Worm (Caenorhabditis elegans) whole organism, mixed stage, embryonic: ENCODE results near the gene sox-2.

Experiments used
- M03D4.4 ChIP-seq: sonication (generic microtip); optimal IDR thresholded peaks from 2 replicates; lab custom pipeline; 2017; ENCODE audit warnings: mild to moderate bottlenecking, missing genetic modification characterization, missing compliant biosample characterization
- bed-3 ChIP-seq: fragments of 200-800 bp; sonication (Bioruptor generic); optimal IDR thresholded peaks from 3 replicates; lab custom pipeline; 2018; ENCODE audit warnings: mild to moderate bottlenecking, missing genetic modification characterization, moderate library complexity, missing compliant biosample characterization
- blmp-1 ChIP-seq: fragments of 150-350 bp; optimal IDR thresholded peaks from 2 replicates; lab custom pipeline; 2014; ENCODE audit warnings: missing biosample characterization, missing genetic modification characterization
- ceh-39 ChIP-seq: fragments of 150-350 bp; optimal IDR thresholded peaks from 2 replicates; lab custom pipeline; 2014; ENCODE audit warnings: missing biosample characterization, missing genetic modification characterization
- ceh-43 ChIP-seq: fragments of 200-800 bp; sonication (Bioruptor generic); optimal IDR thresholded peaks from 2 replicates; lab custom pipeline; 2018; ENCODE audit warnings: mild to moderate bottlenecking, missing genetic modification characterization, moderate library complexity, missing compliant biosample characterization
- ceh-83 ChIP-seq: fragments of 200-800 bp; sonication (Bioruptor generic); optimal IDR thresholded peaks from 2 replicates; lab custom pipeline; 2018; ENCODE audit warnings: mild to moderate bottlenecking, missing genetic modification characterization, missing compliant biosample characterization
- ces-1 ChIP-seq: fragments of 150-350 bp; optimal IDR thresholded peaks from 2 replicates; lab custom pipeline; 2014; ENCODE audit warnings: missing biosample characterization, missing genetic modification reagents, missing genetic modification characterization
- cnd-1 ChIP-seq: fragments of 200-800 bp; sonication (Bioruptor generic); optimal IDR thresholded peaks from 2 replicates; lab custom pipeline; 2018; ENCODE audit warnings: mild to moderate bottlenecking, missing genetic modification characterization, missing compliant biosample characterization
- drap-1 ChIP-seq: fragments of 200-800 bp; sonication (Bioruptor generic); optimal IDR thresholded peaks from 3 replicates; lab custom pipeline; 2018; ENCODE audit warnings: mild to moderate bottlenecking, missing genetic modification characterization, missing compliant biosample characterization
- elt-1 ChIP-seq: sonication (generic microtip); optimal IDR thresholded peaks from 2 replicates; lab custom pipeline; 2017; ENCODE audit warnings: missing genetic modification characterization, mild to moderate bottlenecking, missing compliant biosample characterization, antibody characterized with exemption, moderate library complexity, borderline replicate concordance; ENCODE audit not compliant: insufficient read depth
- elt-3 ChIP-seq: fragments of 150-350 bp; optimal IDR thresholded peaks from 2 replicates; lab custom pipeline; 2014; ENCODE audit warnings: missing biosample characterization, missing genetic modification characterization
- flh-1 ChIP-seq: fragments of 200-800 bp; sonication (Bioruptor generic); optimal IDR thresholded peaks from 2 replicates; lab custom pipeline; 2018; ENCODE audit warnings: mild to moderate bottlenecking, missing genetic modification characterization, moderate library complexity, missing compliant biosample characterization
- ham-2 ChIP-seq: fragments of 200-800 bp; sonication (Bioruptor generic); optimal IDR thresholded peaks from 2 replicates; lab custom pipeline; 2018; ENCODE audit warnings: mild to moderate bottlenecking, missing genetic modification characterization, missing compliant biosample characterization
- hlh-1 ChIP-seq: fragments of 150-350 bp; optimal IDR thresholded peaks from 2 replicates; lab custom pipeline; 2014; ENCODE audit warnings: missing biosample characterization, missing genetic modification reagents, missing genetic modification characterization
- lin-13 ChIP-seq: fragments of 150-350 bp; optimal IDR thresholded peaks from 2 replicates; lab custom pipeline; 2014; ENCODE audit warnings: missing biosample characterization, missing genetic modification characterization
- lin-32 ChIP-seq: fragments of 200-800 bp; sonication (Bioruptor generic); optimal IDR thresholded peaks from 2 replicates; lab custom pipeline; 2018; ENCODE audit warnings: mild to moderate bottlenecking, missing genetic modification characterization, missing compliant biosample characterization
- lsy-2 ChIP-seq: fragments of 150-350 bp; optimal IDR thresholded peaks from 2 replicates; lab custom pipeline; 2014; ENCODE audit warnings: missing biosample characterization, missing genetic modification characterization
- mab-5 ChIP-seq: fragments of 150-350 bp; optimal IDR thresholded peaks from 2 replicates; lab custom pipeline; 2014; ENCODE audit warnings: missing biosample characterization, missing genetic modification characterization
- mep-1 ChIP-seq: fragments of 150-350 bp; optimal IDR thresholded peaks from 2 replicates; lab custom pipeline; 2017; ENCODE audit warnings: missing biosample characterization, missing genetic modification reagents, missing genetic modification characterization, inconsistent platforms
- mls-2 ChIP-seq: sonication (generic microtip); optimal IDR thresholded peaks from 2 replicates; lab custom pipeline; 2016; ENCODE audit warnings: mild to moderate bottlenecking, missing genetic modification characterization, moderate library complexity, missing compliant biosample characterization
- nhr-12 ChIP-seq: fragments of 150-350 bp; optimal IDR thresholded peaks from 2 replicates; lab custom pipeline; 2014; ENCODE audit warnings: missing biosample characterization, missing genetic modification characterization
- nhr-2 ChIP-seq: fragments of 150-350 bp; optimal IDR thresholded peaks from 2 replicates; lab custom pipeline; 2014; ENCODE audit warnings: missing biosample characterization, missing genetic modification characterization
- nhr-237 ChIP-seq: fragments of 150-350 bp; optimal IDR thresholded peaks from 2 replicates; lab custom pipeline; 2014; ENCODE audit warnings: missing biosample characterization, missing genetic modification characterization
- nhr-28 ChIP-seq: fragments of 150-350 bp; optimal IDR thresholded peaks from 2 replicates; lab custom pipeline; 2014; ENCODE audit warnings: missing biosample characterization, missing genetic modification characterization
- nhr-76 ChIP-seq: sonication (generic microtip); optimal IDR thresholded peaks from 2 replicates; lab custom pipeline; 2017; ENCODE audit warnings: missing biosample characterization, missing genetic modification characterization
- pha-4 ChIP-seq: fragments of 150-350 bp; optimal IDR thresholded peaks from 2 replicates; lab custom pipeline; 2018; ENCODE audit warnings: missing biosample characterization, missing genetic modification reagents, missing genetic modification characterization
- sem-2 ChIP-seq: fragments of 200-800 bp; sonication (Bioruptor generic); optimal IDR thresholded peaks from 2 replicates; lab custom pipeline; 2018; ENCODE audit warnings: mild to moderate bottlenecking, missing genetic modification characterization, missing compliant biosample characterization
- snpc-4 ChIP-seq: fragments of 150-350 bp; optimal IDR thresholded peaks from 2 replicates; lab custom pipeline; 2014; ENCODE audit warnings: missing biosample characterization, missing genetic modification characterization
- sptf-1 ChIP-seq: sonication (generic microtip); optimal IDR thresholded peaks from 2 replicates; lab custom pipeline; 2017; ENCODE audit warnings: mild to moderate bottlenecking, missing genetic modification characterization, moderate library complexity, missing compliant biosample characterization
- tbx-8 ChIP-seq: fragments of 200-800 bp; sonication (Bioruptor generic); optimal IDR thresholded peaks from 2 replicates; lab custom pipeline; 2018; ENCODE audit warnings: mild to moderate bottlenecking, missing genetic modification characterization, moderate library complexity, missing compliant biosample characterization
- unc-120 ChIP-seq: sonication (generic microtip); optimal IDR thresholded peaks from 2 replicates; lab custom pipeline; 2017; ENCODE audit warnings: missing genetic modification characterization, missing compliant biosample characterization; ENCODE audit not compliant: poor library complexity, severe bottlenecking
- unc-39 ChIP-seq: fragments of 150-350 bp; optimal IDR thresholded peaks from 2 replicates; lab custom pipeline; 2014; ENCODE audit warnings: missing biosample characterization, missing genetic modification characterization
- unc-62 ChIP-seq: fragments of 150-350 bp; optimal IDR thresholded peaks from 2 replicates; lab custom pipeline; 2014; ENCODE audit warnings: missing biosample characterization, missing genetic modification reagents, missing genetic modification characterization
- zip-8 ChIP-seq: fragments of 150-350 bp; optimal IDR thresholded peaks from 2 replicates; lab custom pipeline; 2014; ENCODE audit warnings: missing biosample characterization, missing genetic modification characterization
- ztf-11 ChIP-seq: fragments of 150-350 bp; optimal IDR thresholded peaks from 2 replicates; lab custom pipeline; 2014; ENCODE audit warnings: missing biosample characterization, missing genetic modification characterization

sox-2 gene

DNA sequence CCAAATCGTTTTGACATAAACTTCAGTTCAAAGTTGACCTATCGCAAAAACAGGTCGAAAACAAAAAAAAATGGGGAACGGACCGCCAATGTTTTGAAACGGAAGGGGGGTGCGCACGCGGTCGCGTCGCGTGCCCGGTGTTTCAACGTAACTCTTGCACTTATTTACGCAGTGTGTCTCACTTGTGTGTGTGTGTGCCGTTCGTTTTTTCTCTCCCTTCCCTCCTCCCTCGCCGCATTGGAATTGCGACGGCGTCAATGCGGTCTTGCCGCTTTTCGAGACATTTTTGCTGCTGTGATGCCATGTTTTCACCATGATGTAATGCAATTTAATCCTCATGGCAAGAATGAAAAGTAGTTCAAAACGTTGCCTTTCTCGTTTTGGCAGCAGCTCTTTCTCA, 14.9 kb upstream of the sox-2 start:
- TF ChIP-seq zip-8 (tag; lab: Kevin White, UChicago): no peak
- no peak for TF ChIP-seq sem-2 (GFP tag; lab: Kevin White, UChicago)
- TF ChIP-seq lsy-2: no peak
- TF ChIP-seq mep-1 (tag; lab: Kevin White, UChicago): peak; percentile 56
- peak; percentile 29 for TF ChIP-seq hlh-1 (tag; lab: Kevin White, UChicago)
- TF ChIP-seq nhr-76: no peak
- TF ChIP-seq tbx-8 (GFP tag; lab: Kevin White, UChicago): no peak
- TF ChIP-seq drap-1 (GFP tag; lab: Kevin White, UChicago): peak; percentile 37
- no peak for TF ChIP-seq nhr-237 (tag; lab: Kevin White, UChicago)
- TF ChIP-seq flh-1 (GFP tag; lab: Kevin White, UChicago): no peak
- TF ChIP-seq ceh-39 (tag; lab: Kevin White, UChicago): no peak
- peak; percentile 35 for TF ChIP-seq M03D4.4
- TF ChIP-seq unc-120 (tag; lab: Kevin White, UChicago): peak; percentile 36
- peak; percentile 32 for TF ChIP-seq cnd-1
- TF ChIP-seq pha-4 (tag; lab: Kevin White, UChicago): peak; percentile 65
- no peak for TF ChIP-seq elt-3 (tag; lab: Kevin White, UChicago)
- TF ChIP-seq bed-3 (GFP tag; lab: Kevin White, UChicago): no peak
- no peak for TF ChIP-seq nhr-12 (tag; lab: Kevin White, UChicago)
- TF ChIP-seq elt-1 (tag; lab: Kevin White, UChicago): no peak
- no peak for TF ChIP-seq ztf-11 (tag; lab: Kevin White, UChicago)
- TF ChIP-seq unc-39: no peak
- no peak for TF ChIP-seq ceh-43
- TF ChIP-seq ces-1 (GFP tag; lab: Kevin White, UChicago): peak; percentile 47
- no peak for TF ChIP-seq mab-5
- TF ChIP-seq snpc-4 (tag; lab: Kevin White, UChicago): no peak
- TF ChIP-seq sptf-1 (tag; lab: Kevin White, UChicago): peak; percentile 59
- no peak for TF ChIP-seq unc-62
- peak; percentile 47 for TF ChIP-seq mls-2 (tag; lab: Kevin White, UChicago)
- peak; percentile 49 for TF ChIP-seq lin-13 (tag; lab: Kevin White, UChicago)
- no peak for TF ChIP-seq blmp-1 (tag; lab: Kevin White, UChicago)
- no peak for TF ChIP-seq lin-32
- TF ChIP-seq ceh-83 (GFP tag; lab: Kevin White, UChicago): peak; percentile 45
- no peak for TF ChIP-seq nhr-28 (tag; lab: Kevin White, UChicago)
- TF ChIP-seq nhr-2 (tag; lab: Kevin White, UChicago): no peak
- TF ChIP-seq ham-2: no peak

DNA sequence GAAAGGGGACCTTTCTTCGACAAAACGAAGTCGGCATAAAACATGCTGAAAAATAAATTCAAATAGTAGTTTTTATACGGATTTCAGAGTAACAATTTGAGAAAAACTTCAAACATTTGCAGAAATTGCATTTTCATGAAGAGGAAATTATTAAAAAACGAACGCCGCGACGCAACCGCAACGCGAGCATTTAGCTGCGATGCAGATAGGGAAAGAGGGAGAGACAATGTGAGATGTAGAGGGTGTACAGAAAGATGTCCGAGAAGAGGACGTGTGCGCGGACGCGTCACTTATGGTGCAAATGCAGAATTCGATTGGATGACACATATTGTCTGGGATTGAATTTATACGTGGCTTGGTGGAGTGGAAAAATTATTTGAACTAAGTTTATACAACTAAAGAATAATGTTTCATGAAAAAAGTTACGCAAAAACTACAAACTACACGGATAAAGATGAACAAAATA, 11.5 kb upstream of the sox-2 start, which contains the start of gene coh-1:
Gene coh-1, minus strand, starts transcription at position 51 of the 466 bp plus-strand sequence.
- TF ChIP-seq ceh-39 (tag; lab: Kevin White, UChicago): peak; percentile 61
- TF ChIP-seq ceh-43: no peak
- TF ChIP-seq lsy-2: peak; percentile 35
- TF ChIP-seq pha-4 (tag; lab: Kevin White, UChicago): peak; percentile 62
- peak; percentile 86 for TF ChIP-seq ces-1 (GFP tag; lab: Kevin White, UChicago)
- TF ChIP-seq unc-62: peak; percentile 3
- no peak for TF ChIP-seq blmp-1 (tag; lab: Kevin White, UChicago)
- peak; percentile 66 for TF ChIP-seq mep-1 (tag; lab: Kevin White, UChicago)
- TF ChIP-seq mls-2 (tag; lab: Kevin White, UChicago): no peak
- TF ChIP-seq unc-120 (tag; lab: Kevin White, UChicago): peak; percentile 74
- peak; percentile 53 for TF ChIP-seq lin-13 (tag; lab: Kevin White, UChicago)
- peak; percentile 35 for TF ChIP-seq nhr-237 (tag; lab: Kevin White, UChicago)

DNA sequence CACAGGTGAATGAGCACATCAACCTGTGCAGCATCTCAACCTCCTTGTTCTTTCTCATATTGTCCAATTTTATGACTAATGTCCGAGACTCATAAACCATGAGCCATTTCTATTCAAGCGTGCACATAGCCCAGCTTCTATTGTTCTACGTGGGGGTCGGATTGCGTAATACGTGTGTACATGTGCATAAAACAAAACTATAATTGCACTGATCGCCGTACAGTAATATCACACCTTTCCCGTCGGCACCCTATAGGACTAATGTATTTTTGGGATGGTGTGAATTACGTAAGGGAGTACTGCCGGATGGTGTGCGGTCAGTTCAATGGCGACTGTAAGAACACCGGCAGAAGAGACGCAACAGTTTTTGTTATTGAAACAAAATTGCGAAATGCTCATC, 6.4 kb upstream of the sox-2 start:
- TF ChIP-seq sem-2 (GFP tag; lab: Kevin White, UChicago) (peak; percentile 38), hlh-1 (tag; lab: Kevin White, UChicago) (no peak), nhr-2 (tag; lab: Kevin White, UChicago) (peak; percentile 85), nhr-12 (tag; lab: Kevin White, UChicago) (no peak), ceh-39 (tag; lab: Kevin White, UChicago) (no peak), zip-8 (tag; lab: Kevin White, UChicago) (peak; percentile 82), mls-2 (tag; lab: Kevin White, UChicago) (peak; percentile 2), elt-1 (tag; lab: Kevin White, UChicago) (no peak), cnd-1 (peak; percentile 39)
